Worm (Caenorhabditis elegans) whole organism, dauer: Measurements from ENCODE around the gene efhc-1.

Experiments used
- unc-62 ChIP-seq: sonication (generic microtip); optimal IDR thresholded peaks from 2 replicates; lab custom pipeline; 2017; ENCODE audit warnings: missing biosample characterization, missing genetic modification reagents, missing genetic modification characterization

Gene efhc-1

DNA sequence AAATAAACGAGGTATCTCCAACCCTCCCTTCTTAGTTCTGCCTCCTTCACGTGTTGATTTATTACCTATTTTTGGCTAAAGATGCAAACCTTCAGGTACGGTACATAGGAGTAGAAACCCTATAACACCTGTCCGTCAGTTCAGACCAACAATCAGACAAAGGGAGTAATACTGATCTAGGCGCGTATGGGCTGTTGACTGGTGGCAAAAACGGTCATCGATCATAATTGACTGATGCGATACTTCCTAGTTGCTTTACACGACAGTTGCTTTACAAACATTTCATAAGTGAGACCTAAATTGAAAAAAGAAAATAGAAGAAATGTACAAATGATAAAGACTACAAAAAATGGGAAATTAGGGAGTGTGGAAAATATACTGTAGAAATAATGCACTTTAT is 8.0 kb upstream of the efhc-1 start:
- TF ChIP-seq unc-62 (GFP tag; lab: Kevin White, UChicago) = no peak

DNA sequence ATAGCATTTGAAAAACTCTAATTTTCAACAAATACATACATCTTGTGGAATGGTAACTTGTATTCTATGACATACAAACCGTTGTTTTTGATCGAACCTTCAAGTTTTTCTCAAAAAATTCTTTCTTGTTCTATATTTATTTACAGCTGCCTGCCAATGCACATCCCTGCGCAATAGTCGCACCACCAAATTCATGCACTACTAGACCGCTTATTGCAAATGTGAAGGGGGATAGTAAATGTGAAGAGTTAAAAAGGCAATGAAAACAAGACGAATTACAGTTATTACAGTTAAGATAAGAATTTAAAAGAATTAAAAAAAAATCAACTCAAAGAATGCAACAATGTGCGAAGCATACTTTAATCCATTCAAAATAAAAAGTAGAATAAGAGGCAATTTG is 4.3 kb upstream of the efhc-1 start:
- no peak for TF ChIP-seq unc-62 (GFP tag; lab: Kevin White, UChicago)

DNA sequence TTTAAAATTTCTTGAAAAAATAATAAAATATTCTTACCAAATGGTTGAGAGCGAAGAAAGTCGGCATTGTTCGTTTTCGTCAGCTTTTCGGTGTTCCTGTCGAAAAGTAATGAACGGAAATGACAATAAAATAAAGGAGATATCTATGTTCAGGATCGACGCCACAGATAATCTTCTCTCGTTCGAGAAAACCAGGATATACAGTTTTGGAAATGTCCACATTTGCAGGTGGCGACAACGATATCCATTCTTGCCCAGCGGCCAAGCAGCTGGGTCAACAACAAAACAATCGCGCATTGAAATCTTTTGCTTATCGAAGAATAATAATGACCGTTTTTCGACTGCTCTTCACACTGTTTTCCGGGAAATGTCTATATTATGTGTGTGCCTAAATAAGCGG is 2.5 kb upstream of the efhc-1 start, which contains the start of gene R07E3.7:
TSS of gene R07E3.7 (minus strand) at position 101 of the 400 bp plus-strand sequence.
- no peak for TF ChIP-seq unc-62 (GFP tag; lab: Kevin White, UChicago)

DNA sequence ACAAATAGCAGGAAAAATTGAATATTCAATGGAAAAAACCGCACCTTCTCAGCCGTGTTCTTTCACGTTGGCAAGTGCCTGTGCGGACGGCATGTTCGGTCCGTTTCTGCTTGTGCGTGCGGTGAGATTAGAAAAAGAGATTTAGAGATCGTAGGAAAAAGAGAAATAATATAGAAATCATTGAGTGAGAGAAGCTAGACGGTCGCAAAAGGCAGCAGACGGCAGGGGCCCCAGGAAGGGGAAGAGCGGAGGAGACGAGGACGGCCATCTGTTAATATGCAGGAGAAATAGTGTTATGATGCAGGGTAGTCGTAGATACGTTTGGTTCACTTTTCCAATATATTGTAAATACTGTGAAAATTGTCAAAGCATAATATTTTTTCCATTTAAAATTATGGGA is 14.4 kb downstream of the efhc-1 start, which contains the start of gene Y49A10A.2:
TSS of gene Y49A10A.2 (minus strand) at position 109 of the 400 bp plus-strand sequence.
- no peak for TF ChIP-seq unc-62 (GFP tag; lab: Kevin White, UChicago)

DNA sequence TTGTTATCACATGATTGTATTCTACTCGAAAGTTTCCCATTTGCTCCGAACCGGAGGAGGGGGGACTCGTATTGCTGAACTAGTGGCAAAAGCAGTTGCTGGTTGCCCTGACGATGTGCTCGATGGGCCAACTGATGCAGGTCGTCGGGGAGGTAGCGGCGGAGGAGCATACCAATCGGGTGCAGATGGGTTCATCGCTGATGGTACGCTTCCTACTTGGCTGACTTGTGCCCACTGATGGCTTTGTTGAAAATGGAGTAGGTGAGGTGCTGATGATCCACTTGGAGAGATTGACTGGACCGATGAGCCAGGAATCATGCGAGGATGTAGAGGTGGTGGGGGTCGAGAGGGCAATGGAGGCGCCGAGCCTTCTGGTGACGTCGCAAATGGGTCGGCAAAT is 15.4 kb downstream of the efhc-1 start:
- no peak for TF ChIP-seq unc-62 (GFP tag; lab: Kevin White, UChicago)

DNA sequence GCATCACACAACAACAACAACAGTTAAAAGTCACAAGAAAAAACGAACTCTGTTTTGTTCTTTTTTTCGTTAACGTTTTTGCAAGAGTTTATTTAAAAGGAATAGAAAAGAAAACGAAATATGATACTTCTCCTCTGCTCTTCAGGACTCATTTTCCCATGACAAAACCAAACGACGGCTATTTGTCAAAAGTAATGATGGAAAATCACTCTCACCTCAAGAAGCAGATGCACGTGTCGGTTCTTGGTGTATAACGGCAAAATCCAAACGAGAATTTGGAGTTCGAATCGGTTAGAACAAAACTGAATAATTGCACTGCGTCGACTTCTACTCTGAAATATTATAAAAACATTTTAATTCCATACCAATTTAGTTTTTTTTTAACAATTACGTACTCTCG is 18.8 kb downstream of the efhc-1 start:
- no peak for TF ChIP-seq unc-62 (GFP tag; lab: Kevin White, UChicago)

DNA sequence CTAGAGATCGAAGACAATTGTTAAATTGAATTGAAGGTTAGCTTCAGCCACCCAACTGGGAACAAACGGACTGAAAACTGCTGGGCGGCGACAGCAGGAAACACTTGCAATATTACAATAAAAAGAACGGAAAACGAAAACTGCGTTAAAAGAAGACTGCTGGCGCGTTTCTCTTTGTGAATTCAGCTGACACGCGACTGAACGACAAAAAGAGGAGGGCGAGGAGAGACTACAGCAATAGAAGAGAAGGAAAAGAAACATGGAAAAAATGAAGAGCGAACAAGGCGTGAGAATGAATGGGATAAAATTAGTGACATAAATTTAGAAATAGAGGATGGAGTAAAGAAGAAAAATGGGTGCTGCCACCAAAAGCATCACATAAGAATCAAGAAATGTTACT is 19.5 kb downstream of the efhc-1 start:
- TF ChIP-seq unc-62 (GFP tag; lab: Kevin White, UChicago) = no peak

DNA sequence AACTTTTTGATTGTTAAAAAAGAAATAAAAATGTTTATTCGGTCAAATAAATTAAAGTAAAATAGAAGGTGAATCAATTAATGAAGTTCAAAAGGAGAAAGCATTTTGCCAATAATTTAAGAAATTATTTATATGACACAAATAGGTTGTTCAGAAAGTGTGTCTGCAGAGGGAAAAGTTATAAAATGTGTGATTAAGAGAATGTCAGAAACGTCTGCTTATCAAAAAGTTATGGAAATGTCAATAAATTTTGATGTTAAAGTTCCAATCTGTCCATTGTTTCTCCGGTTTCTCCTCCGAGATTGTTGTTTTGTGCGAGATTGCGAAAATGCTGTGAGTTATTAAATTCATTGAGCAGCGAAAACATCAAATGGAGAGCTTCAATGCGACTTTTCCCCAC is 21.5 kb downstream of the efhc-1 start, which contains the start of gene rme-4:
TSS of gene rme-4 (minus strand) at position 168 of the 400 bp plus-strand sequence.
- no peak for TF ChIP-seq unc-62 (GFP tag; lab: Kevin White, UChicago)

DNA sequence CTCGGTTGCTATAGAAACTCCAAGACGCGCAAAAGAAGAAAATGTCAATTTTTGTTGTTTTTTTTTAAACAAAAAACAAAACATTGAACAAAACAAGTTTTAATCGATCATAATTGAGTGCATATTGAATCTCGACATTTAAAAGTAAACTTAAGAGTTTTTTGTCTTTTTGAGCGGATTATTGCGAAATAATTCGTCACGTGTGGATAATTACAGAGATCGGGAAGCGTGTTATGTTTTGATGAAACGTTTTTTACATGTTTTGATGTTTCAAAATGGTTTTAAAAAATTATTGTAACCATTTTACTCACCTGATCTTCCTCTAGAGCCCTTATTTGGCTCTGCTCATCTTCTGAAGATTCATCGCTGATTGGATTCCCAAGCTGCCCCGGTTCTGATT is 27.8 kb downstream of the efhc-1 start:
- TF ChIP-seq unc-62 (GFP tag; lab: Kevin White, UChicago) = no peak

DNA sequence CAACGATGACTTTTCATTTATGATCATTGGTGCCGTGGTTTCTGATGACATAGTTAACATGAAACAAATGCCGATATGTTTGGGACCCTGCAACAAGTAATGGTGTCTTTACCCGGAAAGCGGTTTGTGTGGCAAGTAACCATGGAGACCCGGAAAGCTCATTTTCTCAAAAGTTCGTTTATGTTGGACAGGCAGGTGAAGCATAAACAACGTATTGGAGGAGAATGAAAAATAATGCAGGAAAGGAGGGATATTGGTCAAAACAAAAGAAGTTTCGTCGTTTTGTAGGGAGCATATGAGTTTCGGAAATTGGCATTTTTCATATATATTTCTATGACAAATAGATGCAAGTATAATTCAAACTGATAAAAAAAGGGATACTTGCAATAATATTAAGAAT is 28.2 kb downstream of the efhc-1 start, which contains the start of gene dyf-6:
TSS of gene dyf-6 (minus strand) at position 101 of the 400 bp plus-strand sequence.
- TF ChIP-seq unc-62 (GFP tag; lab: Kevin White, UChicago) = no peak

DNA sequence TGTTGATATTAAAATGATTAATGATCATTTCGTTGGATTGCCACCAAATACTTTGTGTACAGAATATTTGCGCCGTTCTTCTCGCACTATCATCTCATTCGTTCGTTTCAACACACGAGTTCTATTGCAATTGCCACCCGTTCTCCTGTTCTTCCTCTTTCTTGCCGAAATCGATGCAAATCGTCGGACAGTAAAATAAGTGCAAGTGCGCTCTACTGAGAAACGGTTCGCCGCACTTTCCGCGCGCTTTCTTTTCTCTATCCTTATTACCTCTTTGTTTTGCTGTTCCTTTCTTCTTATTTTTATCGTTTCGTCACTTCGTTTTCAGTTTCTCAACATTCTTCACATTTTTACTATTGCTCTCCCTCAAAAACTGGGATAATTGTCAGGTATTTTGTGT is 33.0 kb downstream of the efhc-1 start:
- no peak for TF ChIP-seq unc-62 (GFP tag; lab: Kevin White, UChicago)

DNA sequence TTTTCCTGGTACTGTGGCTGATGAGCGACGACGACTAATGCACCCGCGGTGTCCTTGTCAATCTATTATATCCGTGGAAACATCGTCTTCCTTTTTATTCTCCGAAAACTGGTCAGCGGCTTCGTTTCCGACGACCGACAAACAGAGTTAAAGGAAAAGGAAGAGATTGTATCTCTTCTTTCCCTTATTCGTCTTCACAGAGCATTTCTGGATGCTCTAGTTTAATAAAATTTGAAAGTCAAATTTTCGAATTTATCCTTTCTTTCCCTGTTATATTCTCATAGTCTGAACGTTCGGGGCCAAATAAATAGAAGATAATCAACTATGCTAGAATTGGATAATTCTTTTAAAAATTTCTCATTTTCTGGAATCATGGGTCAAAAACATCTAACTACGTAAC is 34.6 kb downstream of the efhc-1 start:
- no peak for TF ChIP-seq unc-62 (GFP tag; lab: Kevin White, UChicago)

DNA sequence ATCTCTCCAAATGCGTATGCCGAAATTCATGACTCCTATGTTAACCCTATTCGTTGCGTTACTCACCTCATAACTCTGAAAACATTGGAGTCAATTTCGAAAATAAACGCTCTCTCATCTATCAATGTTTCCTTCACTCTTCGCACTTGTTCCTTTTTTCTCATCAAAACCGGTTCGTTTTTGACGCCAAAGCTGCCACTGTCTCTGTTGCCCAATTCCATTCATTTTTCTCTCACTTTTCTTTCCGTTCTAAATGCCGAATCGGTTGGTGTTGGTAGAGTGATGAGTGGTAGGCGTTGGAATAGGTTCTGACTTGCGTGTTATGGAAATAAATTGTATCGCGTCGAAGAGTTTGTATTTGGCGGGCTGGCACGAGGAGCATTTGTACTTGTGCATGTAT is 35.2 kb downstream of the efhc-1 start:
- TF ChIP-seq unc-62 (GFP tag; lab: Kevin White, UChicago) = no peak

DNA sequence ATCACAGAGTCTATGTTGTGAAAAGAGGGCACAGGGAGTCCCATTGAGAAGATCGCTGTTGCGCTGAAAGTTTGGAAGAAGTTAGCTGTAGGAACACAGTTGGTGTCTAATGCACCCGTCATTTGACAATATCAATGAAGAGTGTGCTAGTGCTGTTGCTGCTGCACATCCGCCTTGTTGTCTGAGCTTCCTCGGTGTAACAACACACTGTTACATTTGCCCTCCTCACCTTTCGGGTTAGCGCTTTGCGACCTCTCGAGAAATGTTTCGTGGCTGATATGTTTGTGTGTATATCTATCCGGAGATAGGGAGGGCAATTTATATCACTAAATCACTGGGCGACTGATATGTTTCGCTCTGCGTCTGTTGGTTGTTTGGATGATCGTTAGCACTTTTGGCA is 36.1 kb downstream of the efhc-1 start:
- no peak for TF ChIP-seq unc-62 (GFP tag; lab: Kevin White, UChicago)

DNA sequence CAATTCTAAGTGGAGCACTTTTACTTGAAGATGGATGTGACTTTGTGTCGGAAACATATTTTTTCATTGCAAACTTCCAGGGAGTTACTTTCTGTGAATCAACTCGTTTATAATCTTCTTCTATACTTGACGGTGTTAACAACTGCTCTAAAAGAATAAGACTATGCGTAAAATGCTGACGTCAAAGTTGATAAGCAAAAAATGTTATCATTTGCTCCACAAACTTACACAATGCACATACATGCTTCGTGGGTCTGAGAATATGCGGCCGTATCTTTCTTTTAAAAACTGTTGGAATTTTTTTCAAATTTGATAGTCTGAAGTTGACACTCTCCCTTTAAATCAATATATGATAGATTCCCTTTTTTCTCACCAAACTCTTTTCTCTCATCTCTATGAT is 37.0 kb downstream of the efhc-1 start:
- TF ChIP-seq unc-62 (GFP tag; lab: Kevin White, UChicago) = no peak

DNA sequence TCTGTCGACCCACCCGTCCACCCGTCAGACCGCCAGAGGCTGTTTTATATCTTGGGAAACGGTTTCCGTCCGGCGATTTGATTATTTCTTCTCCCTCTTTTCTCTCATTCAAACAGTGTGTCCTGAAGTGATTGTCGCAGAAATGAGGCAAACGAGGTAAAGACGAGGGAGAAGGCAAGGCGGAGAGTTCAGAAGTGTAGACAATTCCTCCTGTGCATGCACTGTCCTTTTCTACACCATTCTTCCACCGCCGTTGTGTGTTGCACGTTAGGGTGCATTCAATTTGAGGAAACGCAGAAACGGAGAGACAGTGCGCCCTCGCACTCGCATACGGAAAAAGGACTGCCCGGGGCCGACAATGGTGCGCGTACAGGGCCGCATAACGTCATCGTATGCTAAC is 37.5 kb downstream of the efhc-1 start:
- TF ChIP-seq unc-62 (GFP tag; lab: Kevin White, UChicago) = no peak

DNA sequence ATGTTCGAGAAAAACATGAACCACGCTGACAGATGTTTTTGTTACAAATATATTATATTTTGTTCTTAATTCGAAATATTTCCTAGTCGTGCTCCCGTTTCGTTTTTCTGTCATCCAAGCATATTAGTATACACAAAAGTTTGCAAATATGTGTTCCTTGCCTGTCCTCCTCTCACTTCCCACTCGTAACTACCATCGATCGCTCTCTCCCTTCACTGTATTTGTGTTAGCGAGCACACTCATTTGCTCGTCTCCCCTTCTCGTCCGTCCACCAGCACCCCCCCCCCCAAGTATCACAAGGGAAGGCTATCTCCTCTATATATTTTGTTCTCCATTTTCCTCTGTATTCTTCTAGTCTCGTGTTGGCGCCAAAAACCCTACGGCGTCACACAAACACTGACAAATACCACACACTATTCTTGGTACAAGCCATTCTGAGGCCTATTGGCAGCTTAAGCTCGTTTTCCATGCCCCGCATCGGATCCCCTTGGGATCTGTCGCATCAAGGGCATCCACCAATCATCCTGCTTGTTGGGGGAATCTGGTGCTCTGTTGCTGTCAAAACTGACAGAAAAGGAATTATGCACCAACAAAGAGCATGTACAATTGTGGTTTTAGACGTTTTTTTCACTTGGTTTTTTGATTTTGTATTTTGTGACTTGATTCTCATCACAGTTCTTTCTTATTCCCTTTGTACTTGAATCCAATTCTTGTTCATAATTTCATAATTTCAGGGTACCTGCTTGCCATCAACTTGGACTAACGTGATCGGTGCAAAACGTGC is 38.5 kb downstream of the efhc-1 start, which contains the start of gene pkn-1:
TSS of gene pkn-1 (plus strand) at position 734 of the 784 bp plus-strand sequence.
- TF ChIP-seq unc-62 (GFP tag; lab: Kevin White, UChicago) = no peak
